Worm (Caenorhabditis elegans) whole organism, L4 larva: ENCODE results near the gene col-138.

Source experiments
- F44E2.7 ChIP-seq: fragments of 200-800 bp; sonication (Bioruptor generic); IDR thresholded peaks from 2 replicates; pipeline ENCODE4 v2.1.2; 2022; ENCODE audit warnings: missing genetic modification characterization, missing compliant biosample characterization
- jun-1 ChIP-seq: fragments of 150-350 bp; optimal IDR thresholded peaks from 2 replicates; lab custom pipeline; 2014; ENCODE audit warnings: missing biosample characterization, missing genetic modification reagents, missing genetic modification characterization
- lin-15B ChIP-seq: fragments of 150-350 bp; sonication (generic microtip); optimal IDR thresholded peaks from 3 replicates; lab custom pipeline; 2014; ENCODE audit warnings: missing biosample characterization, missing genetic modification characterization
- mdl-1 ChIP-seq, 2 experiments: fragments of 150-350 bp in 1 of 2; sonication (generic microtip) in 1 of 2; optimal IDR thresholded peaks; 2 replicates each; lab custom pipeline; 2014 to 2017; ENCODE audit warnings: missing biosample characterization in 2 of 2, missing genetic modification characterization in 2 of 2
- nhr-237 ChIP-seq: sonication (generic microtip); optimal IDR thresholded peaks from 2 replicates; lab custom pipeline; 2017; ENCODE audit warnings: missing biosample characterization, missing genetic modification characterization
- nhr-28 ChIP-seq: fragments of 150-350 bp; optimal IDR thresholded peaks from 2 replicates; lab custom pipeline; 2014; ENCODE audit warnings: missing biosample characterization, missing genetic modification characterization
- nhr-77 ChIP-seq: fragments of 150-350 bp; optimal IDR thresholded peaks from 2 replicates; lab custom pipeline; 2014; ENCODE audit warnings: missing biosample characterization, missing genetic modification characterization
- pha-4 ChIP-seq, 2 experiments: fragments of 150-350 bp in 1 of 2; fragments of 200-800 bp in 1 of 2; sonication (Bioruptor generic) in 1 of 2; IDR thresholded peaks in 1 of 2; optimal IDR thresholded peaks in 1 of 2; 2 replicates each; pipeline versions ENCODE4 v1.3.6 to Lab custom; 2014 to 2022; ENCODE audit warnings: missing genetic modification characterization in 2 of 2, missing genetic modification reagents in 2 of 2, missing biosample characterization in 1 of 2, missing compliant biosample characterization in 1 of 2
- skn-1 ChIP-seq: fragments of 150-350 bp; optimal IDR thresholded peaks from 2 replicates; lab custom pipeline; 2014; ENCODE audit warnings: missing biosample characterization, missing genetic modification characterization
- unc-130 ChIP-seq: sonication (generic microtip); optimal IDR thresholded peaks from 2 replicates; lab custom pipeline; 2016; ENCODE audit warnings: missing genetic modification reagents, missing genetic modification characterization, missing compliant biosample characterization
- zip-11 ChIP-seq: fragments of 200-800 bp; sonication (Bioruptor generic); IDR thresholded peaks from 2 replicates; pipeline ENCODE4 v1.3.6; 2022; ENCODE audit warnings: missing genetic modification characterization, missing compliant biosample characterization

- TF ChIP-seq lin-15B (no peak), F44E2.7 (GFP tag; lab: Robert Waterston, UW) (no peak), nhr-77 (tag; lab: Kevin White, UChicago) (no peak), nhr-237 (tag; lab: Kevin White, UChicago) (no peak), jun-1 (tag; lab: Kevin White, UChicago) (no peak), nhr-28 (no peak), unc-130 (GFP tag; lab: Kevin White, UChicago) (no peak), mdl-1 (tag; optimal IDR thresholded peaks at IDR 0.05; lab: Kevin White, UChicago) (no peak), skn-1 (no peak), pha-4 (GFP tag; IDR thresholded peaks at IDR 0.05; lab: Robert Waterston, UW) (no peak), pha-4 (tag; optimal IDR thresholded peaks at IDR 0.05; lab: Kevin White, UChicago) (no peak), zip-11 (GFP tag; lab: Robert Waterston, UW) (no peak)
Observed at ce11 chrIV:17191791-17192190, 8.3 kb upstream of the col-138 start, which contains the start of gene flp-17.
